Worm (Caenorhabditis elegans): ENCODE results near the gene Y39G8B.9.

ce11 chrII:14014637-14015036 lies 33.5 kb downstream of the Y39G8B.9 start:
- TF ChIP-seq W03F9.2 (tag; optimal IDR thresholded peaks at IDR 0.05) (no peak), dao-5 (tag; optimal IDR thresholded peaks at IDR 0.05) (no peak), him-1 (tag; optimal IDR thresholded peaks at IDR 0.05) (no peak)

Measured in whole organism, L4/young adult.